Fruit fly (Drosophila melanogaster): Measurements from ENCODE around the gene homer.

homer gene

dm6 chr2L:6708997-6709662 is 14.0 kb downstream of the homer start, which contains the start of gene Tsp (continued):
- TF ChIP-seq gem (tag; optimal IDR thresholded peaks at IDR 0.05) = peak; percentile 26
- TF ChIP-seq sna (GFP tag; IDR thresholded peaks at IDR 0.05; ENCODE audit: partially characterized antibody) = 0 out of 2 replicates have a peak, but pooled peaks have one; percentile 16
- peak; percentile 4 for TF ChIP-seq CG15514 (GFP tag; optimal IDR thresholded peaks at IDR 0.05)
- TF ChIP-seq sr (GFP tag; IDR thresholded peaks at IDR 0.05) = peak; percentile 86
- no peak for TF ChIP-seq CG17186 (GFP tag; optimal IDR thresholded peaks at IDR 0.05)
- TF ChIP-seq Six4 (GFP tag; optimal IDR thresholded peaks at IDR 0.05) = no peak
- TF ChIP-seq hbn (GFP tag; IDR thresholded peaks at IDR 0.05; ENCODE audit: partially characterized antibody) = 0 out of 2 replicates have a peak, but pooled peaks have one; percentile 35
- peak; percentile 66 for TF ChIP-seq cwo (GFP tag; optimal IDR thresholded peaks at IDR 0.05)
- no peak for TF ChIP-seq nmo (GFP tag; optimal IDR thresholded peaks at IDR 0.05)
- TF ChIP-seq gfzf (GFP tag; optimal IDR thresholded peaks at IDR 0.05) = peak; percentile 32
- peak; percentile 93 for TF ChIP-seq CG4360 (GFP tag; IDR thresholded peaks at IDR 0.05)
- peak; percentile 68 for TF ChIP-seq dm (GFP tag; optimal IDR thresholded peaks at IDR 0.05)
- TF ChIP-seq E2f2 (GFP tag; IDR thresholded peaks at IDR 0.05) = peak; percentile 5; the same call in 1 of the 2 replicates
- TF ChIP-seq sisA (GFP tag; IDR thresholded peaks at IDR 0.05) = no peak
- peak; percentile 90 for TF ChIP-seq kah (GFP tag; optimal IDR thresholded peaks at IDR 0.05)
- 0 out of 2 replicates have a peak, but pooled peaks have one; percentile 47 for TF ChIP-seq CG42726 (GFP tag; IDR thresholded peaks at IDR 0.05; ENCODE audit: partially characterized antibody)
- peak; percentile 54 for TF ChIP-seq vvl (GFP tag; IDR thresholded peaks at IDR 0.05)
- TF ChIP-seq Adf1 (GFP tag; IDR thresholded peaks at IDR 0.05) = peak; percentile 95
- TF ChIP-seq ci (GFP tag; IDR thresholded peaks at IDR 0.05) = peak; percentile 17; the same call in 1 of the 3 replicates
- TF ChIP-seq H2.0 (GFP tag; IDR thresholded peaks at IDR 0.05) = no peak
- peak; percentile 14 for TF ChIP-seq lab (GFP tag; optimal IDR thresholded peaks at IDR 0.05)
- peak; percentile 16 for TF ChIP-seq oc (tag; optimal IDR thresholded peaks at IDR 0.05)
- TF ChIP-seq stwl (tag; optimal IDR thresholded peaks at IDR 0.05) = peak; percentile 77
- no peak for TF ChIP-seq Gsc (GFP tag; IDR thresholded peaks at IDR 0.05)
- peak; percentile 46 for TF ChIP-seq nom (GFP tag; optimal IDR thresholded peaks at IDR 0.05)
- TF ChIP-seq sd (tag; optimal IDR thresholded peaks at IDR 0.05) = peak; percentile 58
- TF ChIP-seq grau (tag; optimal IDR thresholded peaks at IDR 0.05) = peak; percentile 11
- 0 out of 3 replicates have a peak, but pooled peaks have one; percentile 4 for TF ChIP-seq otp (GFP tag; IDR thresholded peaks at IDR 0.05)
- TF ChIP-seq chinmo (GFP tag; IDR thresholded peaks at IDR 0.05; ENCODE audit: partially characterized antibody) = peak; percentile 96; the same call in 3 of the 4 replicates
- TF ChIP-seq CG8359 (GFP tag; optimal IDR thresholded peaks at IDR 0.05; ENCODE audit: borderline replicate concordance) = peak; percentile 7
- TF ChIP-seq TFAM (GFP tag; optimal IDR thresholded peaks at IDR 0.05) = no peak
- peak; percentile 25 for TF ChIP-seq Ets97D (GFP tag; optimal IDR thresholded peaks at IDR 0.05)
- TF ChIP-seq yki (optimal IDR thresholded peaks at IDR 0.05) = no peak
- peak; percentile 31 for TF ChIP-seq pros (GFP tag; optimal IDR thresholded peaks at IDR 0.05)
- peak; percentile 43; the same call in 1 of the 3 replicates for TF ChIP-seq so (GFP tag; IDR thresholded peaks at IDR 0.05)
- 0 out of 2 replicates have a peak, but pooled peaks have one; percentile 18 for TF ChIP-seq Bgb (GFP tag; IDR thresholded peaks at IDR 0.05; ENCODE audit: partially characterized antibody)
- peak; percentile 8 for TF ChIP-seq CG2678 (tag; optimal IDR thresholded peaks at IDR 0.05)
- TF ChIP-seq Sox100B (GFP tag; optimal IDR thresholded peaks at IDR 0.05) = peak; percentile 5
- peak; percentile 4 for TF ChIP-seq Deaf1 (tag; optimal IDR thresholded peaks at IDR 0.05)
- peak; percentile 10 for TF ChIP-seq gro (GFP tag; optimal IDR thresholded peaks at IDR 0.05)
- TF ChIP-seq CG15011 (GFP tag; optimal IDR thresholded peaks at IDR 0.05) = no peak
- TF ChIP-seq CG12769 (tag; optimal IDR thresholded peaks at IDR 0.05) = peak; percentile 82
- TF ChIP-seq CG18262 (tag; optimal IDR thresholded peaks at IDR 0.05) = peak; percentile 3
- no peak for TF ChIP-seq CG32767 (GFP tag; IDR thresholded peaks at IDR 0.05)
- TF ChIP-seq Eip74EF (GFP tag; optimal IDR thresholded peaks at IDR 0.05) = peak in 1 of 2 experiments; percentile 64
- TF ChIP-seq CG12391 (tag; optimal IDR thresholded peaks at IDR 0.05) = peak; percentile 10
- TF ChIP-seq CG7372 (GFP tag; IDR thresholded peaks at IDR 0.05) = no peak
- TF ChIP-seq CG15479 (GFP tag; optimal IDR thresholded peaks at IDR 0.05) = peak; percentile 5
